Fruit fly (Drosophila melanogaster): ENCODE results near the gene RpS17.

- no peak for TF ChIP-seq usp (GFP tag; optimal IDR thresholded peaks at IDR 0.05)
- TF ChIP-seq EcR (GFP tag; optimal IDR thresholded peaks at IDR 0.05): no peak
- TF ChIP-seq CG8478 (optimal IDR thresholded peaks at IDR 0.05): no peak
- TF ChIP-seq pan (optimal IDR thresholded peaks at IDR 0.05): no peak
- TF ChIP-seq psq (optimal IDR thresholded peaks at IDR 0.05): no peak
Measured at dm6 chr3L:9430608-9430952, 959 bp upstream of the RpS17 start.

Data from whole organism.